Fruit fly (Drosophila melanogaster) whole organism, embryonic: ENCODE data around the gene CG16734.

Source experiments
- BtbVII ChIP-seq: fragments of 200-800 bp; sonication (Bioruptor generic); optimal IDR thresholded peaks from 3 replicates; lab custom pipeline; 2017; ENCODE audit warnings: missing biosample characterization, mild to moderate bottlenecking, missing genetic modification characterization
- CG11560 ChIP-seq: fragments of 200-800 bp; sonication (Bioruptor generic); IDR thresholded peaks from 3 replicates; pipeline ENCODE4 v1.3.6; 2022; ENCODE audit warnings: missing biosample characterization, missing genetic modification characterization
- CG12071 ChIP-seq: fragments of 200-800 bp; sonication (Bioruptor generic); optimal IDR thresholded peaks from 3 replicates; lab custom pipeline; 2018; ENCODE audit warnings: missing biosample characterization, mild to moderate bottlenecking, missing genetic modification characterization
- CG12391 ChIP-seq: fragments of 200-800 bp; sonication (Bioruptor generic); optimal IDR thresholded peaks from 3 replicates; lab custom pipeline; 2018; ENCODE audit warnings: missing biosample characterization, mild to moderate bottlenecking, missing genetic modification characterization, moderate library complexity
- CG12942 ChIP-seq: fragments of 200-800 bp; sonication (Bioruptor generic); optimal IDR thresholded peaks from 3 replicates; lab custom pipeline; 2016; ENCODE audit warnings: missing biosample characterization, missing genetic modification characterization
- CG13894 ChIP-seq: fragments of 200-800 bp; sonication (Bioruptor generic); optimal IDR thresholded peaks from 3 replicates; lab custom pipeline; 2018; ENCODE audit warnings: missing biosample characterization, mild to moderate bottlenecking, missing genetic modification characterization, moderate library complexity
- CG14050 ChIP-seq: fragments of 200-800 bp; sonication (Bioruptor generic); IDR thresholded peaks from 3 replicates; pipeline ENCODE4 v1.3.6; 2022; ENCODE audit warnings: missing biosample characterization, missing genetic modification characterization
- CG15601 ChIP-seq: fragments of 200-800 bp; sonication (Bioruptor generic); optimal IDR thresholded peaks from 3 replicates; lab custom pipeline; 2019; ENCODE audit warnings: missing biosample characterization, mild to moderate bottlenecking, missing genetic modification characterization, moderate library complexity
- CG1602 ChIP-seq: fragments of 200-800 bp; sonication (Bioruptor generic); optimal IDR thresholded peaks from 3 replicates; lab custom pipeline; 2016; ENCODE audit warnings: missing biosample characterization, missing genetic modification characterization
- CG4820 ChIP-seq: fragments of 200-800 bp; sonication (Bioruptor generic); optimal IDR thresholded peaks from 3 replicates; lab custom pipeline; 2016; ENCODE audit warnings: missing biosample characterization, missing genetic modification characterization
- CG6272 ChIP-seq: fragments of 200-800 bp; sonication (Bioruptor generic); IDR thresholded peaks from 2 replicates; pipeline ENCODE4 v1.3.6; 2022; ENCODE audit warnings: missing biosample characterization, missing genetic modification characterization
- CG7786 ChIP-seq: fragments of 200-800 bp; sonication (Bioruptor generic); optimal IDR thresholded peaks from 2 replicates; lab custom pipeline; 2016; ENCODE audit warnings: missing biosample characterization, missing genetic modification characterization
- CG7963 ChIP-seq: fragments of 200-800 bp; sonication (Bioruptor generic); IDR thresholded peaks from 3 replicates; pipeline ENCODE4 v1.3.6; 2022; ENCODE audit warnings: missing biosample characterization, missing genetic modification characterization; ENCODE audit not compliant: partially characterized antibody
- CG8089 ChIP-seq: fragments of 200-800 bp; sonication (Bioruptor generic); optimal IDR thresholded peaks from 3 replicates; lab custom pipeline; 2016; ENCODE audit warnings: missing biosample characterization, missing genetic modification characterization
- CG8388 ChIP-seq: fragments of 200-800 bp; sonication (Bioruptor generic); optimal IDR thresholded peaks from 2 replicates; lab custom pipeline; 2019; ENCODE audit warnings: missing biosample characterization, mild to moderate bottlenecking, missing genetic modification characterization, moderate library complexity
- Dp ChIP-seq: fragments of 200-800 bp; sonication (Bioruptor generic); optimal IDR thresholded peaks from 2 replicates; lab custom pipeline; 2018; ENCODE audit warnings: missing biosample characterization, mild to moderate bottlenecking, missing genetic modification characterization, moderate library complexity
- E2f1 ChIP-seq: fragments of 200-800 bp; sonication (Bioruptor generic); IDR thresholded peaks from 2 replicates; pipeline ENCODE4 v1.3.6; 2022; ENCODE audit warnings: missing biosample characterization, missing genetic modification characterization
- Fer3 ChIP-seq: fragments of 200-800 bp; sonication (Bioruptor generic); optimal IDR thresholded peaks from 2 replicates; lab custom pipeline; 2018; ENCODE audit warnings: missing biosample characterization, mild to moderate bottlenecking, missing genetic modification characterization, moderate library complexity
- GATAe ChIP-seq: fragments of 200-800 bp; sonication (Bioruptor generic); conservative IDR thresholded peaks from 2 replicates; pipeline ENCODE4 v1.3.6; 2022; ENCODE audit warnings: missing biosample characterization, missing genetic modification characterization
- HLH3B ChIP-seq: fragments of 200-800 bp; sonication (Bioruptor generic); IDR thresholded peaks from 2 replicates; pipeline ENCODE4 v1.3.6; 2022; ENCODE audit warnings: missing biosample characterization, missing genetic modification characterization
- NC2β ChIP-seq: fragments of 200-800 bp; sonication (Bioruptor generic); optimal IDR thresholded peaks from 2 replicates; lab custom pipeline; 2016; ENCODE audit warnings: missing biosample characterization, missing genetic modification characterization
- Neu2 ChIP-seq: fragments of 200-800 bp; sonication (Bioruptor generic); optimal IDR thresholded peaks from 3 replicates; lab custom pipeline; 2016; ENCODE audit warnings: missing biosample characterization, missing genetic modification characterization, borderline replicate concordance
- Nf-YA ChIP-seq: fragments of 200-800 bp; sonication (Bioruptor generic); IDR thresholded peaks from 2 replicates; pipeline ENCODE4 v1.3.6; 2022; ENCODE audit warnings: missing biosample characterization, missing genetic modification characterization
- Nf-YB ChIP-seq: fragments of 200-800 bp; sonication (Bioruptor generic); optimal IDR thresholded peaks from 3 replicates; lab custom pipeline; 2019; ENCODE audit warnings: missing biosample characterization, mild to moderate bottlenecking, missing genetic modification characterization, moderate library complexity
- Pdp1 ChIP-seq, 2 experiments: fragments of 200-800 bp; sonication (Bioruptor generic); optimal IDR thresholded peaks; 3 replicates each; lab custom pipeline; 2016; ENCODE audit warnings: missing biosample characterization in 2 of 2, missing genetic modification characterization in 2 of 2, mild to moderate bottlenecking in 1 of 2, moderate library complexity in 1 of 2
- Scr ChIP-seq: fragments of 200-800 bp; sonication (Bioruptor generic); IDR thresholded peaks from 2 replicates; pipeline ENCODE4 v1.3.6; 2022; ENCODE audit warnings: missing biosample characterization, missing genetic modification characterization; ENCODE audit not compliant: partially characterized antibody
- abd-A ChIP-seq: fragments of 200-800 bp; sonication (Bioruptor generic); optimal IDR thresholded peaks from 3 replicates; lab custom pipeline; 2019; ENCODE audit warnings: missing biosample characterization, mild to moderate bottlenecking, missing genetic modification characterization, moderate library complexity
- ase ChIP-seq: fragments of 200-800 bp; sonication (Bioruptor generic); IDR thresholded peaks from 3 replicates; pipeline ENCODE4 v1.3.6; 2022; ENCODE audit warnings: missing biosample characterization, missing genetic modification characterization
- ato ChIP-seq: fragments of 200-800 bp; sonication (Bioruptor generic); IDR thresholded peaks from 2 replicates; pipeline ENCODE4 v1.3.6; 2022; ENCODE audit warnings: missing biosample characterization, missing genetic modification characterization; ENCODE audit not compliant: partially characterized antibody
- bcd ChIP-seq: fragments of 200-800 bp; sonication (Bioruptor generic); optimal IDR thresholded peaks from 2 replicates; lab custom pipeline; 2017; ENCODE audit warnings: missing biosample characterization, mild to moderate bottlenecking, missing genetic modification characterization
- bigmax ChIP-seq: fragments of 200-800 bp; sonication (Bioruptor generic); optimal IDR thresholded peaks from 2 replicates; lab custom pipeline; 2018; ENCODE audit warnings: missing biosample characterization, mild to moderate bottlenecking, missing genetic modification characterization
- btn ChIP-seq: fragments of 200-800 bp; sonication (Bioruptor generic); optimal IDR thresholded peaks from 2 replicates; lab custom pipeline; 2016; ENCODE audit warnings: missing biosample characterization, missing genetic modification characterization
- croc ChIP-seq: fragments of 200-800 bp; sonication (Bioruptor generic); conservative IDR thresholded peaks from 3 replicates; pipeline ENCODE4 v1.3.6; 2022; ENCODE audit warnings: missing biosample characterization, missing genetic modification characterization
- en ChIP-seq: fragments of 200-800 bp; sonication (Bioruptor generic); optimal IDR thresholded peaks from 2 replicates; lab custom pipeline; 2016; ENCODE audit warnings: missing biosample characterization, missing genetic modification characterization
- gce ChIP-seq: fragments of 200-800 bp; sonication (Bioruptor generic); IDR thresholded peaks from 3 replicates; pipeline ENCODE4 v1.3.6; 2022; ENCODE audit warnings: missing biosample characterization, missing genetic modification characterization
- gfzf ChIP-seq: fragments of 200-800 bp; sonication (Bioruptor generic); optimal IDR thresholded peaks from 2 replicates; lab custom pipeline; 2016; ENCODE audit warnings: missing biosample characterization, mild to moderate bottlenecking, missing genetic modification characterization, moderate library complexity
- grn ChIP-seq: fragments of 200-800 bp; sonication (Bioruptor generic); optimal IDR thresholded peaks from 3 replicates; lab custom pipeline; 2017; ENCODE audit warnings: missing biosample characterization, missing genetic modification characterization
- gt ChIP-seq: fragments of 200-800 bp; sonication (Bioruptor generic); IDR thresholded peaks from 2 replicates; pipeline ENCODE4 v1.3.6; 2022; ENCODE audit warnings: missing biosample characterization, missing genetic modification characterization
- hth ChIP-seq: fragments of >200 bp; optimal IDR thresholded peaks from 2 replicates; lab custom pipeline; 2017; ENCODE audit warnings: inconsistent platforms
- kah ChIP-seq: fragments of 200-800 bp; sonication (Bioruptor generic); optimal IDR thresholded peaks from 2 replicates; lab custom pipeline; 2018; ENCODE audit warnings: missing biosample characterization, mild to moderate bottlenecking, missing genetic modification characterization
- lov ChIP-seq, 2 experiments: fragments of 200-800 bp in 1 of 2; fragments of >200 bp in 1 of 2; sonication (Bioruptor generic) in 1 of 2; IDR thresholded peaks in 1 of 2; optimal IDR thresholded peaks in 1 of 2; 2 replicates in 1 of 2; 3 replicates in 1 of 2; pipeline versions ENCODE4 v1.3.6 to Lab custom; 2017 to 2022; ENCODE audit warnings: missing biosample characterization in 1 of 2, missing genetic modification characterization in 1 of 2
- mam ChIP-seq: fragments of 200-800 bp; sonication (Bioruptor generic); optimal IDR thresholded peaks from 3 replicates; lab custom pipeline; 2016; ENCODE audit warnings: missing biosample characterization, missing genetic modification characterization
- nerfin-2 ChIP-seq: fragments of 200-800 bp; sonication (Bioruptor generic); IDR thresholded peaks from 2 replicates; pipeline ENCODE4 v1.3.6; 2022; ENCODE audit warnings: missing biosample characterization, missing genetic modification characterization; ENCODE audit not compliant: partially characterized antibody
- schlank ChIP-seq: fragments of 200-800 bp; sonication (Bioruptor generic); optimal IDR thresholded peaks from 2 replicates; lab custom pipeline; 2018; ENCODE audit warnings: missing biosample characterization, mild to moderate bottlenecking, missing genetic modification characterization
- unpg ChIP-seq: fragments of 200-800 bp; sonication (Bioruptor generic); optimal IDR thresholded peaks from 3 replicates; lab custom pipeline; 2018; ENCODE audit warnings: missing biosample characterization, mild to moderate bottlenecking, missing genetic modification characterization, moderate library complexity
- vnd ChIP-seq: fragments of 200-800 bp; sonication (Bioruptor generic); IDR thresholded peaks from 3 replicates; pipeline ENCODE4 v1.3.6; 2022; ENCODE audit warnings: missing biosample characterization, missing genetic modification characterization; ENCODE audit not compliant: partially characterized antibody

CG16734 gene

DNA sequence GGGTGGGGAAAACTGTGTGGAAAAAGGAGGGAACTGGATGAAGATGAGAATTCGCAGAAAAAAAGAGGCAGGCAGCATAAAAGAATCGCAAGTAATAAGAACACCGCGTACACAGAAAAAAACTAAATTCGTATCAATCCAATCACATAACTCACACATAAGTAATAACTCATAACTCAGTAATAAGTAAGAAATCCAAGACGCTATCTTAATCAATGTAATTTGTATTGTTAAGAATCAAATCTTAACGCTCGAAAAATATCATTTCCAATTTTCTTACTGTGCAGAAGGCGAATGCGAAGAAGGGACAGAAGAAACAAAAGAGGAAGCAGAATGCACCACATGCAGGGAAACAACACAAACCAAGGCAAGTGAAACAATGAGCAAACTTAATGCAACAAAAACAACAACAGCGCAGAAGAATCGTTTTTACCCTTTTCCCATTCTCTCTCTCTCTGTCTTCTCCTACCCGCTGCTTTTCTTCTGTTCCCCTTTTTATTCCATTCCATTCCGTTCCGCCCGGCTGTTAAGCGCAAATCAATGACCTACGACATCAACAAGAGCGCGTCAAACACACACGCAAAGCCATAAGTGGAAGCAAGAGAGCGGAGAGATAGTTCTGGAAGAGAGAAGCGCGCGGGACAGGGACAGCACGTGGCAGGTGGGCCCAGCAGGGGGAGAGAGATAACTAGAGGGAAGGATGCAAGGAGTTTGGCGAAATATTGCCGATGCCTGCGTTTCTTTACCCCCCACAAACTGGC is 25.6 kb upstream of the CG16734 start (continued):
- TF ChIP-seq en (GFP tag; lab: Kevin White, UChicago) (peak; percentile 76), Dp (GFP tag; lab: Kevin White, UChicago) (no peak), bigmax (GFP tag; lab: Kevin White, UChicago) (no peak), ase (0 out of 3 replicates have a peak, but pooled peaks have one; percentile 61), CG7786 (GFP tag; lab: Kevin White, UChicago) (peak; percentile 75), GATAe (GFP tag; lab: Robert Waterston, UW) (no peak), CG1602 (GFP tag; lab: Kevin White, UChicago) (peak; percentile 74), kah (GFP tag; lab: Kevin White, UChicago) (peak; percentile 53)

DNA sequence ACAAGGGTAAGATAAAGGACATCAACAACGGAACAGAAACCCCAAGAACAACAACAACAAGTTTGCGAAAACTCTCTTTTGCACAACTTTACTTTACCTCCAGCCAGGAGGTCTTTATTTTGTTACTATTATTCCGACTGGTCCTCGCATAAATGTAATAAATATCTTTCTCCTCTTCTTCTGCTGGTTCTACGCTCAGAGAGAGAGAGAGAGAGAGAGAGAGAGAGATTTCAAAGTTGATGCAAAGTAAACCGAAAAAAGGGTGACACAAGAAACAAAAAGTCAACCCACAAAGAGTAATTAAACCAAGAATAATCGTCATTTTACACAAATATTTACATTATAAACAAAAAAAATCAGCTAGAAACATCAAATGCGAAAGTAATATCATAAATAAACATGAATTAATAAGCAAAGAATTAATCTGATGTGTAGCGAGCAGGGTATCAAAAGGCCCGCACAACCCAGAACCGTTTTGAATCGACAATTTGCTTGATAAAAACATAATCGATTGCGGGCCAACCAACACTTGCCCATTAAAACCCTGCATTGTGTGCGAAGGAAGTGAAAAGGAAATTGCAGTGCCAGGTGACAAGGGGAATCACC is 24.8 kb upstream of the CG16734 start:
- TF ChIP-seq bcd (GFP tag; lab: Kevin White, UChicago): peak; percentile 6
- no peak for TF ChIP-seq schlank (tag; lab: Kevin White, UChicago)
- TF ChIP-seq gt (GFP tag; lab: Robert Waterston, UW): no peak
- TF ChIP-seq CG13894: no peak
- peak; percentile 37 for TF ChIP-seq unpg (GFP tag; lab: Kevin White, UChicago)
- no peak for TF ChIP-seq hth (lab: Kevin White, UChicago)
- TF ChIP-seq CG15601 (tag; lab: Kevin White, UChicago): no peak
- no peak for TF ChIP-seq nerfin-2 (GFP tag; lab: Robert Waterston, UW)
- TF ChIP-seq mam (GFP tag; lab: Kevin White, UChicago): no peak
- TF ChIP-seq Pdp1 (GFP tag; optimal IDR thresholded peaks at IDR 0.05; lab: Kevin White, UChicago): peak in 1 of 2 experiments; percentile 14
- no peak for TF ChIP-seq CG4820
- TF ChIP-seq ato (GFP tag; lab: Robert Waterston, UW): no peak
- TF ChIP-seq CG11560 (tag; lab: Robert Waterston, UW): no peak
- TF ChIP-seq CG8089 (GFP tag; lab: Kevin White, UChicago): no peak
- TF ChIP-seq Neu2: no peak
- no peak for TF ChIP-seq grn
- TF ChIP-seq gfzf: no peak
- TF ChIP-seq Scr (GFP tag; lab: Robert Waterston, UW): no peak
- no peak for TF ChIP-seq CG7963 (GFP tag; lab: Robert Waterston, UW)
- TF ChIP-seq croc (GFP tag; lab: Robert Waterston, UW): no peak
- TF ChIP-seq CG12391: peak; percentile 26
- no peak for TF ChIP-seq NC2β (GFP tag; lab: Kevin White, UChicago)
- TF ChIP-seq lov (optimal IDR thresholded peaks at IDR 0.05; lab: Kevin White, UChicago): no peak
- no peak for TF ChIP-seq lov (GFP tag; IDR thresholded peaks at IDR 0.05; lab: Robert Waterston, UW)
- TF ChIP-seq abd-A: no peak
- no peak for TF ChIP-seq btn (GFP tag; lab: Kevin White, UChicago)
- no peak for TF ChIP-seq CG6272 (GFP tag; lab: Robert Waterston, UW)
- no peak for TF ChIP-seq Nf-YA
- TF ChIP-seq CG8388 (GFP tag; lab: Kevin White, UChicago): no peak
- no peak for TF ChIP-seq gce (GFP tag; lab: Robert Waterston, UW)
- TF ChIP-seq bigmax (GFP tag; lab: Kevin White, UChicago): no peak
- no peak for TF ChIP-seq CG12071 (GFP tag; lab: Kevin White, UChicago)
- TF ChIP-seq vnd: no peak
- no peak for TF ChIP-seq HLH3B
- TF ChIP-seq CG14050 (GFP tag; lab: Robert Waterston, UW): no peak
- peak; percentile 2 for TF ChIP-seq BtbVII (GFP tag; lab: Kevin White, UChicago)
- TF ChIP-seq CG12942: no peak
- no peak for TF ChIP-seq E2f1 (GFP tag; lab: Robert Waterston, UW)
- TF ChIP-seq Fer3: no peak
- peak; percentile 2 for TF ChIP-seq Nf-YB
